Worm (Caenorhabditis elegans): Measurements from ENCODE around the gene mltn-12.

DNA sequence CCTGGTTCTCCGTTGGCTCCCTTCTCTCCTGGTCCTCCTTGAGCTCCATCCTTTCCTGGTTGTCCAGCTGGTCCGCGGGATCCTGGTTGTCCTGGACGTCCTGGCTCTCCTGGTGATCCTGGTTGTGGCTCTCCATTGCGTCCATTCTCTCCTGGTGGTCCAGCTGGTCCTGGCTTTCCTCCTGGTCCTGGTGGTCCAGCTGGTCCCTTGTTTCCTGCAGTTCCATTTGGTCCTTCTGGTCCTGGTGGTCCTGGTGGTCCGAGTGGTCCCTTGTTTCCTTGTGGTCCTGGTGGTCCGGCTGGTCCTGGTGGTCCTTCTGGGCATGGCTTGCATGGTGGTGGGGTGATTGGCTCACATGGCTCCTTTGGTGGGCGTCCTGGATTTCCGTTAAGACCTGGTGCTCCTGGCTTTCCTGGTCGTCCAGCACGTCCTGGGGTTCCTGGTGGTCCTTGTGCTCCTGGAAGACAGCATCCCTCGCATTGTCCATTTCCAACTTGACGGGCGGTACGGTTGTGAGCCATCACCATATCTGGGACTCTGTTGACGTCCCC, 13.7 kb upstream of the mltn-12 start:
- TF ChIP-seq ztf-11 (tag; optimal IDR thresholded peaks at IDR 0.05) (no peak), nhr-28 (tag; optimal IDR thresholded peaks at IDR 0.05) (no peak), ceh-83 (GFP tag; optimal IDR thresholded peaks at IDR 0.05) (no peak), mab-5 (tag; optimal IDR thresholded peaks at IDR 0.05) (no peak)

All from whole organism, mixed stage, embryonic.